Worm (Caenorhabditis elegans): ENCODE measurements around the gene clec-221.

DNA sequence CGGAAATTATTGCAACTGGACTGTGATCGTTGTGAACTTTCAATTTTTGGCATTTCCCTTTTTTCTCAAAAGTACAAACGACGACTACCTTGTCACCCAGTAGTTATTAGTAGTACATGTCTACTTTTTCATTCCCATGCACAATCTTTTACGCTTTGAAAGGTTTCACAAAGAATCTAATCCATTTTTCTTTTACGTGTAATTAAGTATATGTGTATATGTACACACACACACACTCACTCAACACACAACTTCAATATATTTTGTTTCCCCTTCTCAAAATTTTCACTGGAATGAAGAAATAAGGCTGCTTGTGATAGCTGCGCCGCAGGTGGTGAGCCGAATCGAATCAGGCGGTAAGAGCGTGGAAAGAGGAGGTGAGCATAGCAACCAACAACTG lies 29.5 kb downstream of the clec-221 start, which contains the start of gene F58B4.6:
- TF ChIP-seq pha-4 (tag; optimal IDR thresholded peaks at IDR 0.05) (no peak), madf-3 (GFP tag; IDR thresholded peaks at IDR 0.05) (no peak), cebp-2 (GFP tag; IDR thresholded peaks at IDR 0.05) (no peak), attf-5 (GFP tag; optimal IDR thresholded peaks at IDR 0.05) (no peak), snpc-4 (GFP tag; optimal IDR thresholded peaks at IDR 0.05) (no peak), snpc-4 (tag; optimal IDR thresholded peaks at IDR 0.05) (no peak), ceh-100 (GFP tag; IDR thresholded peaks at IDR 0.05) (no peak), mxl-1 (tag; optimal IDR thresholded peaks at IDR 0.05) (no peak), xnd-1 (tag; optimal IDR thresholded peaks at IDR 0.05) (no peak)
